Worm (Caenorhabditis elegans) whole organism, L1 larva: ENCODE measurements around the gene snb-7.

Experiments used
- C04F5.9 ChIP-seq: sonication (generic microtip); optimal IDR thresholded peaks from 2 replicates; lab custom pipeline; 2016; ENCODE audit warnings: missing genetic modification characterization, missing compliant biosample characterization
- ceh-82 ChIP-seq, 3 experiments: fragments of 150-350 bp in 1 of 3; sonication (generic microtip) in 2 of 3; optimal IDR thresholded peaks; 2 replicates each; lab custom pipeline; 2014 to 2017; ENCODE audit warnings: missing biosample characterization in 3 of 3, missing genetic modification characterization in 3 of 3
- ceh-90 ChIP-seq: sonication (generic microtip); optimal IDR thresholded peaks from 2 replicates; lab custom pipeline; 2016; ENCODE audit warnings: missing genetic modification characterization, missing compliant biosample characterization
- dpl-1 ChIP-seq, 3 experiments: fragments of 150-350 bp in 2 of 3; sonication (generic microtip) in 1 of 3; optimal IDR thresholded peaks; 2 replicates each; lab custom pipeline; 2014 to 2017; ENCODE audit warnings: missing biosample characterization in 3 of 3, missing genetic modification characterization in 3 of 3, missing genetic modification reagents in 3 of 3
- efl-1 ChIP-seq, 4 experiments: fragments of 150-350 bp; optimal IDR thresholded peaks in 3 of 4; peaks in 1 of 4; 1 replicate in 1 of 4; 2 replicates in 3 of 4; lab custom pipeline; 2014; ENCODE audit warnings: missing biosample characterization in 2 of 4, missing genetic modification characterization in 2 of 4, missing genetic modification reagents in 2 of 4
- efl-3 ChIP-seq: fragments of 200-800 bp; sonication (Bioruptor generic); optimal IDR thresholded peaks from 2 replicates; lab custom pipeline; 2018; ENCODE audit warnings: mild to moderate bottlenecking, missing genetic modification characterization, missing compliant biosample characterization
- egl-27 ChIP-seq, 2 experiments: fragments of 150-350 bp in 1 of 2; sonication (generic microtip); optimal IDR thresholded peaks; 3 replicates each; lab custom pipeline; 2017 to 2018; ENCODE audit warnings: missing biosample characterization in 2 of 2, missing genetic modification characterization in 2 of 2, missing genetic modification reagents in 2 of 2
- elt-2 ChIP-seq: sonication (generic microtip); optimal IDR thresholded peaks from 2 replicates; lab custom pipeline; 2016; ENCODE audit warnings: missing genetic modification characterization, mild to moderate bottlenecking, inconsistent platforms, missing compliant biosample characterization, missing genetic modification reagents
- elt-3 ChIP-seq, 6 experiments: fragments of 150-350 bp in 1 of 6; sonication (generic microtip); optimal IDR thresholded peaks; 2 replicates each; lab custom pipeline; 2017 to 2018; ENCODE audit warnings: missing biosample characterization in 6 of 6, missing genetic modification characterization in 6 of 6, inconsistent platforms in 1 of 6
- ets-5 ChIP-seq: fragments of 200-800 bp; sonication (Bioruptor generic); IDR thresholded peaks from 2 replicates; pipeline ENCODE4 v1.3.6; 2022; ENCODE audit warnings: missing genetic modification characterization, missing compliant biosample characterization
- fkh-10 ChIP-seq: sonication (generic microtip); optimal IDR thresholded peaks from 2 replicates; lab custom pipeline; 2017; ENCODE audit warnings: missing biosample characterization, missing genetic modification reagents, missing genetic modification characterization
- fkh-8 ChIP-seq: sonication (generic microtip); optimal IDR thresholded peaks from 2 replicates; lab custom pipeline; 2016; ENCODE audit warnings: mild to moderate bottlenecking, missing genetic modification characterization, missing compliant biosample characterization
- fos-1 ChIP-seq: fragments of 150-350 bp; optimal IDR thresholded peaks from 2 replicates; lab custom pipeline; 2014; ENCODE audit warnings: missing biosample characterization, missing genetic modification characterization
- hlh-17 ChIP-seq: fragments of 200-800 bp; sonication (Bioruptor generic); optimal IDR thresholded peaks from 2 replicates; lab custom pipeline; 2018; ENCODE audit warnings: missing genetic modification characterization, mild to moderate bottlenecking, missing compliant biosample characterization, moderate library complexity, borderline replicate concordance
- hlh-4 ChIP-seq: sonication (generic microtip); optimal IDR thresholded peaks from 2 replicates; lab custom pipeline; 2016; ENCODE audit warnings: mild to moderate bottlenecking, missing genetic modification characterization, missing compliant biosample characterization
- irx-1 ChIP-seq: sonication (generic microtip); optimal IDR thresholded peaks from 2 replicates; lab custom pipeline; 2016; ENCODE audit warnings: missing genetic modification characterization, missing compliant biosample characterization
- isw-1 ChIP-seq: fragments of 200-800 bp; sonication (Bioruptor generic); IDR thresholded peaks from 2 replicates; pipeline ENCODE4 v1.3.6; 2022; ENCODE audit warnings: missing genetic modification characterization, missing compliant biosample characterization
- lin-13 ChIP-seq: fragments of 150-350 bp; optimal IDR thresholded peaks from 2 replicates; lab custom pipeline; 2014; ENCODE audit warnings: missing biosample characterization, missing genetic modification reagents, missing genetic modification characterization
- lin-14 ChIP-seq: fragments of 200-800 bp; sonication (Bioruptor generic); optimal IDR thresholded peaks from 2 replicates; lab custom pipeline; 2018; ENCODE audit warnings: mild to moderate bottlenecking, missing genetic modification characterization, moderate library complexity, missing compliant biosample characterization
- lin-35 ChIP-seq, 2 experiments: fragments of 150-350 bp; optimal IDR thresholded peaks; 2 replicates each; lab custom pipeline; 2014; ENCODE audit warnings: missing biosample characterization in 2 of 2, missing genetic modification characterization in 2 of 2, missing genetic modification reagents in 2 of 2
- lsy-2 ChIP-seq, 2 experiments: fragments of 150-350 bp; optimal IDR thresholded peaks; 2 replicates each; lab custom pipeline; 2014; ENCODE audit warnings: missing biosample characterization in 2 of 2, missing genetic modification characterization in 2 of 2
- mab-9 ChIP-seq: fragments of 200-800 bp; sonication (Bioruptor generic); IDR thresholded peaks from 2 replicates; pipeline ENCODE4 v1.3.6; 2022; ENCODE audit warnings: missing genetic modification reagents, missing genetic modification characterization, missing compliant biosample characterization
- mdl-1 ChIP-seq, 2 experiments: fragments of 150-350 bp; optimal IDR thresholded peaks; 2 replicates each; lab custom pipeline; 2014 to 2017; ENCODE audit warnings: missing biosample characterization in 2 of 2, missing genetic modification characterization in 2 of 2, inconsistent platforms in 1 of 2
- mep-1 ChIP-seq: fragments of 150-350 bp; optimal IDR thresholded peaks from 2 replicates; lab custom pipeline; 2014; ENCODE audit warnings: missing biosample characterization, missing genetic modification characterization
- nhr-11 ChIP-seq: fragments of 150-350 bp; optimal IDR thresholded peaks from 2 replicates; lab custom pipeline; 2014; ENCODE audit warnings: missing biosample characterization, missing genetic modification characterization
- nhr-28 ChIP-seq: fragments of 150-350 bp; optimal IDR thresholded peaks from 2 replicates; lab custom pipeline; 2014; ENCODE audit warnings: missing biosample characterization, missing genetic modification characterization
- nhr-47 ChIP-seq: sonication (generic microtip); optimal IDR thresholded peaks from 2 replicates; lab custom pipeline; 2016; ENCODE audit warnings: mild to moderate bottlenecking, missing genetic modification characterization, moderate library complexity, missing compliant biosample characterization
- nhr-85 ChIP-seq: sonication (generic microtip); peaks from one replicate; lab custom pipeline; 2016; ENCODE audit warnings: missing genetic modification characterization, inconsistent platforms, missing compliant biosample characterization
- nhr-90 ChIP-seq: sonication (generic microtip); optimal IDR thresholded peaks from 2 replicates; lab custom pipeline; 2016; ENCODE audit warnings: mild to moderate bottlenecking, missing genetic modification characterization, missing compliant biosample characterization; ENCODE audit not compliant: poor library complexity
- rnt-1 ChIP-seq: sonication (generic microtip); optimal IDR thresholded peaks from 2 replicates; lab custom pipeline; 2016; ENCODE audit warnings: mild to moderate bottlenecking, missing genetic modification characterization, moderate library complexity, missing compliant biosample characterization
- skn-1 ChIP-seq: fragments of 150-350 bp; optimal IDR thresholded peaks from 2 replicates; lab custom pipeline; 2014; ENCODE audit warnings: missing biosample characterization, missing genetic modification characterization
- snpc-4 ChIP-seq: fragments of 150-350 bp; optimal IDR thresholded peaks from 2 replicates; lab custom pipeline; 2014; ENCODE audit warnings: missing biosample characterization, missing genetic modification characterization
- snu-23 ChIP-seq: sonication (generic microtip); optimal IDR thresholded peaks from 2 replicates; lab custom pipeline; 2016; ENCODE audit warnings: missing genetic modification characterization, missing compliant biosample characterization
- swsn-7 ChIP-seq: sonication (generic microtip); optimal IDR thresholded peaks from 2 replicates; lab custom pipeline; 2016; ENCODE audit warnings: missing genetic modification characterization, missing compliant biosample characterization
- unc-62 ChIP-seq: fragments of 150-350 bp; optimal IDR thresholded peaks from 2 replicates; lab custom pipeline; 2014; ENCODE audit warnings: missing biosample characterization, missing genetic modification reagents, missing genetic modification characterization
- unc-86 ChIP-seq: sonication (generic microtip); optimal IDR thresholded peaks from 2 replicates; lab custom pipeline; 2016; ENCODE audit warnings: missing genetic modification characterization, missing compliant biosample characterization
- vab-15 ChIP-seq: sonication (generic microtip); optimal IDR thresholded peaks from 2 replicates; lab custom pipeline; 2017; ENCODE audit warnings: missing genotype, mild to moderate bottlenecking, missing genetic modification characterization, missing compliant biosample characterization

The snb-7 gene

DNA sequence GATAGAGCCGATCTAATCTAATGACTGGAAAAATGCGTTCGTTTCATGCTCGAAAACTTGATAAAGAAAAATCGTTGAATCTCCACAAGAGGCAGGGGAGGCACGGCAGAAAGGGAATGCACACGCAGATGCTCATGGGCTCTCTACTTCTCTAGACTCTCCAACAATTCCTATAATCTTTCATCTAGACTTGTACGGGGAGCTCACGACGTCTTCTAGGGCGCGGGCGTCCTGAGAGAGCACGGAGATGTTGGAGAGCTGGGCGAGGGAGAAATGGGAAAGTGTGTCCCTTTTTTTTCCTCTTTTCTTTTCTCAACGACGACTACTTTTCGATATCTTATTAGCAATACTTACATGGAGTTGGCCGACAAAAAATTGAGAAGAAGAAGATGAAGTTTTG lies 22.5 kb downstream of the snb-7 start:
- no peak for TF ChIP-seq hlh-4 (tag; lab: Kevin White, UChicago)
- peak; percentile 37 for TF ChIP-seq fkh-8
- TF ChIP-seq ets-5 (GFP tag; lab: Robert Waterston, UW) = no peak
- no peak for TF ChIP-seq C04F5.9
- peak; percentile 14 for TF ChIP-seq nhr-47 (tag; lab: Kevin White, UChicago)
- TF ChIP-seq swsn-7 (tag; lab: Kevin White, UChicago) = peak; percentile 27
- no peak for TF ChIP-seq egl-27 (tag; optimal IDR thresholded peaks at IDR 0.05; lab: Kevin White, UChicago)
- peak in 1 of 3 experiments; percentile 19 for TF ChIP-seq ceh-82 (tag; optimal IDR thresholded peaks at IDR 0.05; lab: Kevin White, UChicago)
- no peak for TF ChIP-seq nhr-28
- TF ChIP-seq lin-14 (GFP tag; lab: Kevin White, UChicago) = peak; percentile 74
- no peak for TF ChIP-seq elt-2
- TF ChIP-seq hlh-17 (GFP tag; lab: Kevin White, UChicago) = no peak
- peak; percentile 9 for TF ChIP-seq rnt-1 (tag; lab: Kevin White, UChicago)
- peak in 1 of 2 experiments; percentile 14 for TF ChIP-seq lin-35 (GFP tag; optimal IDR thresholded peaks at IDR 0.05; lab: Kevin White, UChicago)
- peak; percentile 19 for TF ChIP-seq nhr-85 (tag; lab: Kevin White, UChicago)
- TF ChIP-seq fkh-10 (GFP tag; lab: Kevin White, UChicago) = peak; percentile 11

DNA sequence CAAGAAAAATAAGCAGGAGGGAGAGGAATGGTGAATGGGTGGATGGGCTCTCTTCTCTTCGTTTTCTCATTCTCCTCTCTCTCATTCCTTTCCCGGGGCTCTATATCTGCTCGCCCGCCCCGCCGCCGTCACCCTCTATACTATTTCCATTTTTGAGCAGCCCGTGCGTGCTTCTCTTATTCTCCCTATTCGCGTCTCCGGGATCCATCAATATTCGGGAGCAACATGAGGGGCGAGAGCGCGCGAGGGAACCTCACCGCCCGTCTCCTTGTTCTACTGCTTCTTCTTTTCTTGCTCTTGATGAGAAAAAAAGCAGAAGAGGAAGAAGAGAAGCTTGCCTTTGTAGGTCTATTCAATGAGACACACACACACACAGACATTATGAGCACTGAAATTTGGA lies 23.5 kb downstream of the snb-7 start:
- TF ChIP-seq mdl-1 (tag; optimal IDR thresholded peaks at IDR 0.05; lab: Kevin White, UChicago) = no peak
- no peak for TF ChIP-seq hlh-4 (tag; lab: Kevin White, UChicago)
- peak; percentile 34 for TF ChIP-seq mep-1
- peak in 1 of 3 experiments; percentile 45 for TF ChIP-seq ceh-82 (tag; optimal IDR thresholded peaks at IDR 0.05; lab: Kevin White, UChicago)
- peak; percentile 63 for TF ChIP-seq fkh-10 (GFP tag; lab: Kevin White, UChicago)
- no peak for TF ChIP-seq fos-1 (tag; lab: Kevin White, UChicago)
- TF ChIP-seq lin-35 (GFP tag; optimal IDR thresholded peaks at IDR 0.05; lab: Kevin White, UChicago) = peak in 1 of 2 experiments; percentile 33
- TF ChIP-seq lin-14 (GFP tag; lab: Kevin White, UChicago) = peak; percentile 91
- TF ChIP-seq swsn-7 (tag; lab: Kevin White, UChicago) = peak; percentile 21
- no peak for TF ChIP-seq lsy-2 (tag; optimal IDR thresholded peaks at IDR 0.05; lab: Kevin White, UChicago)
- TF ChIP-seq unc-86 (tag; lab: Kevin White, UChicago) = peak; percentile 36
- TF ChIP-seq snu-23 = peak; percentile 19
- TF ChIP-seq isw-1 (GFP tag; lab: Robert Waterston, UW) = peak; percentile 26
- no peak for TF ChIP-seq rnt-1 (tag; lab: Kevin White, UChicago)
- no peak for TF ChIP-seq skn-1
- no peak for TF ChIP-seq irx-1
- no peak for TF ChIP-seq efl-1 (optimal IDR thresholded peaks at IDR 0.05; lab: Kevin White, UChicago)
- TF ChIP-seq efl-1 (GFP tag; optimal IDR thresholded peaks at IDR 0.05 in 1 of 2; lab: Kevin White, UChicago) = peak in 1 of 2 experiments; percentile 11
- no peak for TF ChIP-seq unc-62 (GFP tag; lab: Kevin White, UChicago)
- TF ChIP-seq mab-9 (GFP tag; lab: Robert Waterston, UW) = no peak
- no peak for TF ChIP-seq vab-15 (tag; lab: Kevin White, UChicago)
- TF ChIP-seq elt-3 (tag; optimal IDR thresholded peaks at IDR 0.05; lab: Kevin White, UChicago) = no peak
- no peak for TF ChIP-seq efl-3 (GFP tag; lab: Kevin White, UChicago)
- no peak for TF ChIP-seq lin-13 (GFP tag; lab: Kevin White, UChicago)
- TF ChIP-seq nhr-11 = no peak
- TF ChIP-seq dpl-1 (GFP tag; optimal IDR thresholded peaks at IDR 0.05; lab: Kevin White, UChicago) = peak in 1 of 3 experiments; percentile 1
- no peak for TF ChIP-seq snpc-4
- peak; percentile 65 for TF ChIP-seq fkh-8
- TF ChIP-seq ceh-90 = no peak

DNA sequence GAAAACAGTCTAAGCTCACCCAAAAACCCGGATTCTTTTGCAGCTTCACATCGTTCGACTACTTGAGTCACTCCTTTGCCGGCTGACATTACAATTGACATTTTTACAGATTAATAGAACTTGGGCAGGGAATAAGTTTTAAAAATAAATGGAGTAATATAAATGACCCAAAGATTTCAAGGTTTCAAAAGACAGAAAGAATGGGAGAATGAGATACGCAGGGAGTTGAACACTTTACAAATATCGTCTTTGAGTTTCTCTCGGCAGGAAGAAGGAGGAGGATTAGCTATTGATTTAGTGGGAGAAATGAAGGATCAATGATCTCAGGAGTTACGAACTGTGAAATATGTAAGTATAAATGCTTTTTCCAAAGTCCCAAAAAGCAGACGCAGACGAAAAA lies 25.3 kb downstream of the snb-7 start, which contains the start of gene K08E7.8:
K08E7.8 (minus strand) TSS at position 101 of the 400 bp plus-strand sequence.
- TF ChIP-seq nhr-90 (tag; lab: Kevin White, UChicago) = no peak
- no peak for TF ChIP-seq snpc-4
- TF ChIP-seq, all 84 proteins: peak for 0
